Fruit fly (Drosophila melanogaster) whole organism, embryonic: Measurements from ENCODE around the gene dtn.

ENCODE experiments used
- BEAF-32 ChIP-seq: fragments of 200-800 bp; sonication (Bioruptor generic); optimal IDR thresholded peaks from 3 replicates; lab custom pipeline; 2017; ENCODE audit warnings: missing biosample characterization, missing genetic modification characterization, mild to moderate bottlenecking, moderate library complexity, missing genetic modification reagents
- Bgb ChIP-seq: fragments of 200-800 bp; sonication (Bioruptor generic); IDR thresholded peaks from 2 replicates; pipeline ENCODE4 v1.3.6; 2022; ENCODE audit warnings: missing biosample characterization, missing genetic modification characterization; ENCODE audit not compliant: partially characterized antibody
- BtbVII ChIP-seq: fragments of 200-800 bp; sonication (Bioruptor generic); optimal IDR thresholded peaks from 3 replicates; lab custom pipeline; 2017; ENCODE audit warnings: missing biosample characterization, mild to moderate bottlenecking, missing genetic modification characterization
- CG10321 ChIP-seq: fragments of 200-800 bp; sonication (Bioruptor generic); IDR thresholded peaks from 2 replicates; pipeline ENCODE4 v1.3.6; 2022; ENCODE audit warnings: missing biosample characterization, missing genetic modification characterization
- CG11456 ChIP-seq: fragments of 200-800 bp; sonication (Bioruptor generic); IDR thresholded peaks from 3 replicates; pipeline ENCODE4 v1.3.6; 2022; ENCODE audit warnings: missing biosample characterization, missing genetic modification characterization
- CG12769 ChIP-seq: fragments of 200-800 bp; sonication (Bioruptor generic); optimal IDR thresholded peaks from 2 replicates; lab custom pipeline; 2019; ENCODE audit warnings: missing biosample characterization, mild to moderate bottlenecking, missing genetic modification characterization, moderate library complexity
- CG13894 ChIP-seq: fragments of 200-800 bp; sonication (Bioruptor generic); optimal IDR thresholded peaks from 3 replicates; lab custom pipeline; 2018; ENCODE audit warnings: missing biosample characterization, mild to moderate bottlenecking, missing genetic modification characterization, moderate library complexity
- CG14710 ChIP-seq: fragments of 200-800 bp; sonication (Bioruptor generic); optimal IDR thresholded peaks from 3 replicates; lab custom pipeline; 2019; ENCODE audit warnings: missing biosample characterization, mild to moderate bottlenecking, missing genetic modification characterization, moderate library complexity
- CG15479 ChIP-seq: fragments of 200-800 bp; sonication (Bioruptor generic); optimal IDR thresholded peaks from 3 replicates; lab custom pipeline; 2019; ENCODE audit warnings: missing biosample characterization, mild to moderate bottlenecking, missing genetic modification characterization, moderate library complexity
- CG17829 ChIP-seq: fragments of 200-800 bp; optimal IDR thresholded peaks from 2 replicates; lab custom pipeline; 2019; ENCODE audit warnings: missing biosample characterization, mild to moderate bottlenecking, missing genetic modification characterization, moderate library complexity
- CG18599 ChIP-seq: fragments of 200-800 bp; sonication (Bioruptor generic); optimal IDR thresholded peaks from 3 replicates; lab custom pipeline; 2017; ENCODE audit warnings: missing biosample characterization, missing genetic modification characterization, mild to moderate bottlenecking, moderate library complexity, missing genetic modification reagents
- CG18619 ChIP-seq: fragments of 200-800 bp; sonication (Bioruptor generic); optimal IDR thresholded peaks from 3 replicates; lab custom pipeline; 2017; ENCODE audit warnings: missing biosample characterization, mild to moderate bottlenecking, missing genetic modification characterization
- CG2678 ChIP-seq: fragments of 200-800 bp; sonication (Bioruptor generic); optimal IDR thresholded peaks from 3 replicates; lab custom pipeline; 2019; ENCODE audit warnings: missing biosample characterization, mild to moderate bottlenecking, missing genetic modification characterization, moderate library complexity
- CG2712 ChIP-seq: fragments of 200-800 bp; optimal IDR thresholded peaks from 3 replicates; lab custom pipeline; 2019; ENCODE audit warnings: missing biosample characterization, mild to moderate bottlenecking, missing genetic modification characterization, moderate library complexity
- CG34422 ChIP-seq: fragments of 200-800 bp; sonication (Bioruptor generic); IDR thresholded peaks from 3 replicates; pipeline ENCODE4 v1.3.6; 2022; ENCODE audit warnings: missing biosample characterization, missing genetic modification characterization
- CG4424 ChIP-seq: fragments of 200-800 bp; sonication (Bioruptor generic); optimal IDR thresholded peaks from 3 replicates; lab custom pipeline; 2016; ENCODE audit warnings: missing biosample characterization, missing genetic modification characterization
- CG6854 ChIP-seq: fragments of 200-800 bp; sonication (Bioruptor generic); optimal IDR thresholded peaks from 3 replicates; lab custom pipeline; 2017; ENCODE audit warnings: missing biosample characterization, mild to moderate bottlenecking, missing genetic modification characterization
- CG7987 ChIP-seq: fragments of 200-800 bp; sonication (Bioruptor generic); optimal IDR thresholded peaks from 2 replicates; lab custom pipeline; 2018; ENCODE audit warnings: missing biosample characterization, mild to moderate bottlenecking, missing genetic modification characterization, moderate library complexity
- CG8388 ChIP-seq: fragments of 200-800 bp; sonication (Bioruptor generic); optimal IDR thresholded peaks from 2 replicates; lab custom pipeline; 2019; ENCODE audit warnings: missing biosample characterization, mild to moderate bottlenecking, missing genetic modification characterization, moderate library complexity
- CG9797 ChIP-seq: fragments of 200-800 bp; sonication (Bioruptor generic); optimal IDR thresholded peaks from 3 replicates; lab custom pipeline; 2018; ENCODE audit warnings: missing biosample characterization, mild to moderate bottlenecking, missing genetic modification characterization
- Camta ChIP-seq: fragments of 200-800 bp; sonication (Bioruptor generic); optimal IDR thresholded peaks from 2 replicates; lab custom pipeline; 2016; ENCODE audit warnings: missing biosample characterization, missing genetic modification characterization
- ERR ChIP-seq: fragments of 200-800 bp; sonication (Bioruptor generic); optimal IDR thresholded peaks from 2 replicates; lab custom pipeline; 2016; ENCODE audit warnings: missing biosample characterization, missing genetic modification characterization
- Ets65A ChIP-seq: fragments of 200-800 bp; sonication (Bioruptor generic); peaks from one replicate; lab custom pipeline; 2016; ENCODE audit warnings: missing biosample characterization, missing genetic modification characterization
- Fer1 ChIP-seq: fragments of 200-800 bp; sonication (Bioruptor generic); optimal IDR thresholded peaks from 2 replicates; lab custom pipeline; 2017; ENCODE audit warnings: missing biosample characterization, mild to moderate bottlenecking, missing genetic modification characterization
- HmgZ ChIP-seq: fragments of 200-800 bp; sonication (Bioruptor generic); optimal IDR thresholded peaks from 2 replicates; lab custom pipeline; 2018; ENCODE audit warnings: missing biosample characterization, mild to moderate bottlenecking, missing genetic modification characterization
- Jarid2 ChIP-seq: fragments of 200-800 bp; sonication (Bioruptor generic); optimal IDR thresholded peaks from 3 replicates; lab custom pipeline; 2017; ENCODE audit warnings: mild to moderate bottlenecking, missing biosample characterization, missing genetic modification reagents, missing genetic modification characterization
- MTF-1 ChIP-seq: fragments of 200-800 bp; sonication (Bioruptor generic); optimal IDR thresholded peaks from 2 replicates; lab custom pipeline; 2018; ENCODE audit warnings: missing biosample characterization, mild to moderate bottlenecking, missing genetic modification characterization, borderline replicate concordance
- Mes4 ChIP-seq: fragments of 200-800 bp; sonication (Bioruptor generic); optimal IDR thresholded peaks from 2 replicates; lab custom pipeline; 2016; ENCODE audit warnings: missing biosample characterization, missing genetic modification characterization
- NC2α ChIP-seq: fragments of 200-800 bp; sonication (Bioruptor generic); optimal IDR thresholded peaks from 2 replicates; lab custom pipeline; 2016; ENCODE audit warnings: missing biosample characterization, missing genetic modification characterization
- Nf-YC ChIP-seq: fragments of 200-800 bp; optimal IDR thresholded peaks from 3 replicates; lab custom pipeline; 2019; ENCODE audit warnings: missing biosample characterization, mild to moderate bottlenecking, missing genetic modification characterization, moderate library complexity
- Scr ChIP-seq: fragments of 200-800 bp; sonication (Bioruptor generic); IDR thresholded peaks from 2 replicates; pipeline ENCODE4 v1.3.6; 2022; ENCODE audit warnings: missing biosample characterization, missing genetic modification characterization; ENCODE audit not compliant: partially characterized antibody
- Sry-δ ChIP-seq: fragments of 200-800 bp; sonication (Bioruptor generic); optimal IDR thresholded peaks from 2 replicates; lab custom pipeline; 2016; ENCODE audit warnings: missing biosample characterization, missing genetic modification characterization
- Tbp ChIP-seq: fragments of >200 bp; optimal IDR thresholded peaks from 2 replicates; lab custom pipeline; 2018; ENCODE audit warnings: missing biosample characterization, missing genetic modification characterization
- bbx ChIP-seq: fragments of 200-800 bp; sonication (Bioruptor generic); IDR thresholded peaks from 2 replicates; pipeline ENCODE4 v1.3.6; 2022; ENCODE audit warnings: missing biosample characterization, missing genetic modification characterization; ENCODE audit not compliant: partially characterized antibody
- caup ChIP-seq: fragments of 200-800 bp; sonication (Bioruptor generic); optimal IDR thresholded peaks from 3 replicates; lab custom pipeline; 2017; ENCODE audit warnings: missing biosample characterization, mild to moderate bottlenecking, missing genetic modification characterization, moderate library complexity; ENCODE audit not compliant: severe bottlenecking
- chinmo ChIP-seq: fragments of 200-800 bp; sonication (Bioruptor generic); IDR thresholded peaks from 4 replicates; pipeline ENCODE4 v1.3.6; 2022; ENCODE audit warnings: missing biosample characterization, missing genetic modification characterization; ENCODE audit not compliant: partially characterized antibody
- gro ChIP-seq: fragments of 200-800 bp; sonication (Bioruptor generic); optimal IDR thresholded peaks from 2 replicates; lab custom pipeline; 2016; ENCODE audit warnings: missing biosample characterization, missing genetic modification characterization
- jumu ChIP-seq: fragments of 200-800 bp; sonication (Bioruptor generic); optimal IDR thresholded peaks from 3 replicates; lab custom pipeline; 2016; ENCODE audit warnings: missing biosample characterization, missing genetic modification characterization
- kni ChIP-seq: fragments of 200-800 bp; sonication (Bioruptor generic); optimal IDR thresholded peaks from 3 replicates; lab custom pipeline; 2017; ENCODE audit warnings: mild to moderate bottlenecking, missing biosample characterization, missing genetic modification reagents, missing genetic modification characterization
- lbe ChIP-seq: fragments of 200-800 bp; sonication (Bioruptor generic); optimal IDR thresholded peaks from 2 replicates; lab custom pipeline; 2016; ENCODE audit warnings: missing biosample characterization, mild to moderate bottlenecking, missing genetic modification characterization
- maf-S ChIP-seq: fragments of 200-800 bp; sonication (Bioruptor generic); optimal IDR thresholded peaks from 2 replicates; lab custom pipeline; 2016; ENCODE audit warnings: missing biosample characterization, missing genetic modification characterization
- pho ChIP-seq: fragments of 200-800 bp; sonication (Bioruptor generic); optimal IDR thresholded peaks from 2 replicates; lab custom pipeline; 2016; ENCODE audit warnings: missing biosample characterization, missing genetic modification characterization
- pzg ChIP-seq: fragments of 200-800 bp; sonication (Bioruptor generic); optimal IDR thresholded peaks from 3 replicates; lab custom pipeline; 2018; ENCODE audit warnings: missing biosample characterization, mild to moderate bottlenecking, missing genetic modification characterization, moderate library complexity
- repo ChIP-seq: fragments of 200-800 bp; sonication (Bioruptor generic); optimal IDR thresholded peaks from 2 replicates; lab custom pipeline; 2016; ENCODE audit warnings: missing biosample characterization, missing genetic modification characterization
- tio ChIP-seq: fragments of 200-800 bp; sonication (Bioruptor generic); optimal IDR thresholded peaks from 2 replicates; lab custom pipeline; 2017; ENCODE audit warnings: missing biosample characterization, missing genetic modification characterization, inconsistent platforms
- trem ChIP-seq: fragments of 200-800 bp; optimal IDR thresholded peaks from 3 replicates; lab custom pipeline; 2019; ENCODE audit warnings: missing biosample characterization, mild to moderate bottlenecking, missing genetic modification characterization, moderate library complexity
- tup ChIP-seq: fragments of 200-800 bp; sonication (Bioruptor generic); optimal IDR thresholded peaks from 2 replicates; lab custom pipeline; 2016; ENCODE audit warnings: missing biosample characterization, mild to moderate bottlenecking, missing genetic modification characterization, moderate library complexity
- yki ChIP-seq: fragments of >200 bp; optimal IDR thresholded peaks from 3 replicates; lab custom pipeline; 2018

Gene dtn

DNA sequence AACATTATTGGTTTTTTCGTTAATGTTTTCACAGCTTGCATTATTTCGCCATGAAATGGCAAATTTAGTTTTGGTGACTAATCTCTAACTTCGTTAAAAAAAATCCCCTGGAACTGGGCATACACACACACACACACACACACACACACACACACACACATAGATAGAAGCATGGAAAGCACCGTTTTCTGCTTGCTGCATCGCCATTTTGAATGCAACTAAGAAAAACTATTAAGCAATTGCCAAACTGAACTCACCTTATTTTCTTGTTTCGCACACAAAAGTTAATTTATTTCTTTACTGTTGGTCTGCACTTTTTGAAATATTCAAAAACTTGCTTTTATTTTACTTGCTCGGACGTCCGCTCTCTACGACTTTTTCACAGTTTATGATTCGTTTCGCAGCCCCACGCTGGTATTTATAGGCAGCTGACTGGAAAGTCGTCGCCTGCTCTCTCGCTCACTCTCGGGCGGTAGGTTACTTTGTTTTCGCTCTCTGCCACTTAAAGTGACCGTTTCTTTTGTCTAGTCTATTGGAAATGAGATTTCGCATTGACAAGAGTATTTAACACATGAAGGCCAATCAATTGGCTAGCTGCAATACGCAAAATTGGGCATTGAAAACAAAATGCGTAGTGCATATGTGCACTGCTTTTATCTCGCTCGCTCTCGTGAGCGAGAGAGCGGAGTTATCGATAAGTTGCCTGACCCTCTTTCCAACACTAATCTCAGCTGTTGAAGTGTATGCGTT is 53.6 kb downstream of the dtn start (continued):
- peak; percentile 13 for TF ChIP-seq CG17829 (tag; lab: Kevin White, UChicago)
- peak; percentile 58 for TF ChIP-seq BtbVII (GFP tag; lab: Kevin White, UChicago)
- no peak for TF ChIP-seq tio (GFP tag; lab: Kevin White, UChicago)
- TF ChIP-seq CG12769 (tag; lab: Kevin White, UChicago), result no peak
- TF ChIP-seq Bgb, result peak; percentile 35; the same call in 1 of the 2 replicates
- peak; percentile 25 for TF ChIP-seq Sry-δ
- TF ChIP-seq Scr (GFP tag; lab: Robert Waterston, UW), result 0 out of 2 replicates have a peak, but pooled peaks have one; percentile 38
- TF ChIP-seq Jarid2 (GFP tag; lab: Kevin White, UChicago), result peak; percentile 79
- TF ChIP-seq CG14710 (tag; lab: Kevin White, UChicago), result peak; percentile 36
- TF ChIP-seq CG2678 (tag; lab: Kevin White, UChicago), result no peak
- no peak for TF ChIP-seq tup (GFP tag; lab: Kevin White, UChicago)
- peak; percentile 16 for TF ChIP-seq Nf-YC (tag; lab: Kevin White, UChicago)
- no peak for TF ChIP-seq lbe (GFP tag; lab: Kevin White, UChicago)
- TF ChIP-seq caup, result peak; percentile 25
- TF ChIP-seq kni, result peak; percentile 40
- TF ChIP-seq Fer1, result peak; percentile 12
- TF ChIP-seq CG9797, result peak; percentile 44
- peak; percentile 52 for TF ChIP-seq CG18599 (GFP tag; lab: Kevin White, UChicago)
- no peak for TF ChIP-seq jumu (GFP tag; lab: Kevin White, UChicago)
- peak; percentile 56 for TF ChIP-seq CG15479 (GFP tag; lab: Kevin White, UChicago)
- TF ChIP-seq CG13894 (tag; lab: Kevin White, UChicago), result peak; percentile 17
- TF ChIP-seq maf-S (GFP tag; lab: Kevin White, UChicago), result peak; percentile 1
- peak; percentile 37; the same call in 1 of the 2 replicates for TF ChIP-seq bbx (GFP tag; lab: Robert Waterston, UW)
- TF ChIP-seq gro, result peak; percentile 38
- TF ChIP-seq CG18619 (GFP tag; lab: Kevin White, UChicago), result peak; percentile 39
- peak; percentile 3 for TF ChIP-seq CG2712 (tag; lab: Kevin White, UChicago)
- peak; percentile 63; the same call in 2 of the 3 replicates for TF ChIP-seq CG34422 (GFP tag; lab: Robert Waterston, UW)
- TF ChIP-seq repo, result peak; percentile 14
- TF ChIP-seq BEAF-32 (GFP tag; lab: Kevin White, UChicago), result peak; percentile 48
- peak; percentile 41 for TF ChIP-seq Camta (GFP tag; lab: Kevin White, UChicago)
- TF ChIP-seq yki, result no peak
- no peak for TF ChIP-seq CG8388 (GFP tag; lab: Kevin White, UChicago)
- TF ChIP-seq CG11456, result peak; percentile 45; the same call in 1 of the 3 replicates
- TF ChIP-seq chinmo, result 0 out of 4 replicates have a peak, but pooled peaks have one; percentile 62
- TF ChIP-seq pzg, result peak; percentile 43
- TF ChIP-seq NC2α, result peak; percentile 63
- peak; percentile 51 for TF ChIP-seq Mes4 (GFP tag; lab: Kevin White, UChicago)
- TF ChIP-seq CG7987 (GFP tag; lab: Kevin White, UChicago), result peak; percentile 19
- peak; percentile 30 for TF ChIP-seq pho
- peak; percentile 3 for TF ChIP-seq CG6854
- TF ChIP-seq HmgZ (tag; lab: Kevin White, UChicago), result no peak
- peak; percentile 27 for TF ChIP-seq trem
- TF ChIP-seq CG10321 (GFP tag; lab: Robert Waterston, UW), result peak; percentile 78
- no peak for TF ChIP-seq ERR (GFP tag; lab: Kevin White, UChicago)
- peak; percentile 94 for TF ChIP-seq Tbp (GFP tag; lab: Kevin White, UChicago)
- peak; percentile 53 for TF ChIP-seq Ets65A (GFP tag; lab: Kevin White, UChicago)
- TF ChIP-seq CG4424, result peak; percentile 42
- TF ChIP-seq MTF-1 (GFP tag; lab: Kevin White, UChicago), result peak; percentile 18
